Worm (Caenorhabditis elegans) whole organism, young adult: ENCODE data around the gene F19G12.1.

Experiments used
- B0019.2 ChIP-seq: fragments of 200-800 bp; sonication (Bioruptor generic); conservative IDR thresholded peaks from 2 replicates; pipeline ENCODE4 v1.3.6; 2022; ENCODE audit warnings: missing genetic modification reagents, missing genetic modification characterization, missing compliant biosample characterization
- D2030.7 ChIP-seq: fragments of 200-800 bp; sonication (Bioruptor generic); IDR thresholded peaks from 2 replicates; pipeline ENCODE4 v1.3.6; 2022; ENCODE audit warnings: missing genetic modification reagents, missing genetic modification characterization, missing compliant biosample characterization
- F52B5.7 ChIP-seq: sonication (generic microtip); optimal IDR thresholded peaks from 2 replicates; lab custom pipeline; 2016; ENCODE audit warnings: mild to moderate bottlenecking, missing genetic modification characterization, missing compliant biosample characterization
- K11D2.4 ChIP-seq: fragments of 200-800 bp; sonication (Bioruptor generic); IDR thresholded peaks from 2 replicates; pipeline ENCODE4 v1.3.6; 2022; ENCODE audit warnings: missing genetic modification reagents, missing genetic modification characterization, missing compliant biosample characterization
- K12H6.12 ChIP-seq: fragments of 200-800 bp; sonication (Bioruptor generic); optimal IDR thresholded peaks from 2 replicates; lab custom pipeline; 2018; ENCODE audit warnings: mild to moderate bottlenecking, missing genetic modification characterization, missing compliant biosample characterization
- Y56A3A.18 ChIP-seq: fragments of 200-800 bp; sonication (Bioruptor generic); IDR thresholded peaks from 2 replicates; pipeline ENCODE4 v1.3.6; 2022; ENCODE audit warnings: missing genetic modification reagents, missing genetic modification characterization, missing compliant biosample characterization
- atf-7 ChIP-seq: sonication (generic microtip); optimal IDR thresholded peaks from 2 replicates; lab custom pipeline; 2017; ENCODE audit warnings: mild to moderate bottlenecking, missing genetic modification characterization, missing compliant biosample characterization
- cebp-1 ChIP-seq, 2 experiments: fragments of 200-800 bp in 1 of 2; sonication (Bioruptor generic) in 1 of 2; sonication (generic microtip) in 1 of 2; IDR thresholded peaks in 1 of 2; optimal IDR thresholded peaks in 1 of 2; 2 replicates each; pipeline versions ENCODE4 v1.3.6 to Lab custom; 2017 to 2022; ENCODE audit warnings: missing compliant biosample characterization in 2 of 2, missing genetic modification characterization in 2 of 2, mild to moderate bottlenecking in 1 of 2, missing genetic modification reagents in 1 of 2, moderate library complexity in 1 of 2
- ceh-58 ChIP-seq: fragments of 200-800 bp; sonication (Bioruptor generic); IDR thresholded peaks from 2 replicates; pipeline ENCODE4 v1.3.6; 2022; ENCODE audit warnings: missing genetic modification characterization, missing compliant biosample characterization
- ceh-91 ChIP-seq: fragments of 200-800 bp; sonication (Bioruptor generic); IDR thresholded peaks from 2 replicates; pipeline ENCODE4 v1.3.6; 2022; ENCODE audit warnings: missing genetic modification reagents, missing genetic modification characterization, missing compliant biosample characterization
- dpff-1 ChIP-seq: sonication (generic microtip); optimal IDR thresholded peaks from 2 replicates; lab custom pipeline; 2017; ENCODE audit warnings: mild to moderate bottlenecking, missing genetic modification characterization, missing compliant biosample characterization
- dpl-1 ChIP-seq: fragments of 150-350 bp; optimal IDR thresholded peaks from 2 replicates; lab custom pipeline; 2014; ENCODE audit warnings: missing biosample characterization, missing genetic modification reagents, missing genetic modification characterization
- efl-1 ChIP-seq: fragments of 150-350 bp; optimal IDR thresholded peaks from 2 replicates; lab custom pipeline; 2014; ENCODE audit warnings: missing biosample characterization, missing genetic modification reagents, missing genetic modification characterization
- hlh-12 ChIP-seq: sonication (generic microtip); optimal IDR thresholded peaks from 2 replicates; lab custom pipeline; 2016; ENCODE audit warnings: missing genetic modification characterization, missing compliant biosample characterization
- hmg-1.2 ChIP-seq: fragments of 200-800 bp; sonication (Bioruptor generic); IDR thresholded peaks from 2 replicates; pipeline ENCODE4 v1.3.6; 2022; ENCODE audit warnings: missing genetic modification reagents, missing genetic modification characterization, missing compliant biosample characterization
- lag-1 ChIP-seq: fragments of 200-800 bp; sonication (Bioruptor generic); IDR thresholded peaks from 2 replicates; pipeline ENCODE4 v1.3.6; 2022; ENCODE audit warnings: missing genetic modification reagents, missing genetic modification characterization, missing compliant biosample characterization
- lin-26 ChIP-seq: fragments of 200-800 bp; sonication (Bioruptor generic); IDR thresholded peaks from 2 replicates; pipeline ENCODE4 v1.3.6; 2022; ENCODE audit warnings: missing genetic modification reagents, missing genetic modification characterization, missing compliant biosample characterization
- lin-35 ChIP-seq, 3 experiments: fragments of 150-350 bp in 2 of 3; sonication (generic microtip) in 1 of 3; optimal IDR thresholded peaks; 2 replicates each; lab custom pipeline; 2014 to 2018; ENCODE audit warnings: missing biosample characterization in 3 of 3, missing genetic modification characterization in 3 of 3, missing genetic modification reagents in 3 of 3
- lin-40 ChIP-seq: sonication (generic microtip); optimal IDR thresholded peaks from 2 replicates; lab custom pipeline; 2016; ENCODE audit warnings: missing genetic modification characterization, mild to moderate bottlenecking, missing compliant biosample characterization, missing genotype, missing genetic modification reagents
- lir-1 ChIP-seq: fragments of 200-800 bp; sonication (Bioruptor generic); conservative IDR thresholded peaks from 2 replicates; pipeline ENCODE4 v1.3.6; 2022; ENCODE audit warnings: missing genetic modification reagents, missing genetic modification characterization, missing compliant biosample characterization
- lsy-27 ChIP-seq: sonication (generic microtip); optimal IDR thresholded peaks from 2 replicates; lab custom pipeline; 2017; ENCODE audit warnings: missing genetic modification characterization, mild to moderate bottlenecking, missing compliant biosample characterization, antibody characterized with exemption, missing genotype, borderline replicate concordance; ENCODE audit not compliant: insufficient read depth
- madf-8 ChIP-seq: fragments of 200-800 bp; sonication (Bioruptor generic); conservative IDR thresholded peaks from 2 replicates; pipeline ENCODE4 v1.3.6; 2022; ENCODE audit warnings: missing genetic modification reagents, missing genetic modification characterization, missing compliant biosample characterization
- mel-28 ChIP-seq: sonication (generic microtip); optimal IDR thresholded peaks from 2 replicates; lab custom pipeline; 2016; ENCODE audit warnings: borderline replicate concordance, mild to moderate bottlenecking, missing genetic modification characterization, missing compliant biosample characterization
- mes-4 ChIP-seq: sonication (generic microtip); optimal IDR thresholded peaks from 2 replicates; lab custom pipeline; 2016; ENCODE audit warnings: missing genotype, missing genetic modification characterization, missing compliant biosample characterization
- nfya-1 ChIP-seq: sonication (generic microtip); optimal IDR thresholded peaks from 2 replicates; lab custom pipeline; 2017; ENCODE audit warnings: antibody characterized with exemption, missing compliant biosample characterization, missing genetic modification characterization, borderline replicate concordance; ENCODE audit not compliant: insufficient read depth
- nfyb-1 ChIP-seq: fragments of 200-800 bp; sonication (Bioruptor generic); IDR thresholded peaks from 2 replicates; pipeline ENCODE4 v1.3.6; 2022; ENCODE audit warnings: missing genetic modification reagents, missing genetic modification characterization, missing compliant biosample characterization
- pha-4 ChIP-seq: fragments of 150-350 bp; sonication (generic microtip); optimal IDR thresholded peaks from 2 replicates; lab custom pipeline; 2014; ENCODE audit warnings: missing biosample characterization, missing genetic modification reagents, missing genetic modification characterization
- sea-2 ChIP-seq: fragments of 200-800 bp; sonication (Bioruptor generic); IDR thresholded peaks from 2 replicates; pipeline ENCODE4 v1.3.6; 2022; ENCODE audit warnings: missing genetic modification characterization, missing compliant biosample characterization
- somi-1 ChIP-seq: fragments of 200-800 bp; sonication (Bioruptor generic); optimal IDR thresholded peaks from 2 replicates; lab custom pipeline; 2018; ENCODE audit warnings: mild to moderate bottlenecking, missing genetic modification characterization, missing compliant biosample characterization
- tbx-9 ChIP-seq: sonication (generic microtip); optimal IDR thresholded peaks from 2 replicates; lab custom pipeline; 2016; ENCODE audit warnings: borderline replicate concordance, missing genetic modification characterization, inconsistent platforms, missing compliant biosample characterization
- unc-62 ChIP-seq: fragments of 150-350 bp; optimal IDR thresholded peaks from 2 replicates; lab custom pipeline; 2014; ENCODE audit warnings: missing biosample characterization, missing genetic modification reagents, missing genetic modification characterization
- xnd-1 ChIP-seq: sonication (generic microtip); optimal IDR thresholded peaks from 2 replicates; lab custom pipeline; 2016; ENCODE audit warnings: missing genotype, missing genetic modification reagents, missing genetic modification characterization, missing compliant biosample characterization
- zim-3 ChIP-seq: sonication (generic microtip); optimal IDR thresholded peaks from 2 replicates; lab custom pipeline; 2017; ENCODE audit warnings: mild to moderate bottlenecking, missing genetic modification characterization, moderate library complexity, missing compliant biosample characterization
- ztf-26 ChIP-seq: sonication (generic microtip); optimal IDR thresholded peaks from 2 replicates; lab custom pipeline; 2017; ENCODE audit warnings: missing genetic modification characterization, missing compliant biosample characterization
- ztf-6 ChIP-seq: fragments of 200-800 bp; sonication (Bioruptor generic); IDR thresholded peaks from 2 replicates; pipeline ENCODE4 v1.3.6; 2022; ENCODE audit warnings: missing genetic modification reagents, missing genetic modification characterization, missing compliant biosample characterization

Gene F19G12.1

DNA sequence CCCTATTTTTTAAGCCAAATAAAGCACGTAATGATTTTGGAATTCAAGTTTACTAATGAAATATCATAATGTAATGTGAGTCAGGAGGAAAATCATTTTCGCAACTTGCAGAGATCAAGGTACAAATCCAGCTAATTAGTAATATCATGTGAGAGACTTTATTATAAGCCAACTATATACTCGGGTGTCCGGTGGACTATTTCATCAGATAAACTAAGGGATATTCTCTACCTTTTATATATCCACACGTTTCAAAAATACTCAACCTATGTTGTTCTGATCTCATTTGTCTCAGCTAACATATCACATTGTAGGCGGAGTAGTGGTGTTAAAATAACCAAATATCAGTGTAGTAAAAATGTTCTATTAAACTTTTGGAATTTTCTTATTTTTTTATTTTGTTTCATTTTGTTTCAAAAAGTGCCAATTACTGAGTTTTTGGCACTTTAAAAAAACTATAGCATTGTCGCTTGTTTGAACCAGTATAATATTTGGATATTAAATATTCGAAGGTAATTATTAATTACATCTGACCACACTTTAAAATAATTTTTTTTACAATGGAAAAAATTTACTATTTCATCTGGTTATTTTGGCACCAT lies 41.3 kb upstream of the F19G12.1 start (continued):
- TF ChIP-seq dpff-1: no peak
- peak; percentile 93 for TF ChIP-seq nfyb-1 (GFP tag; lab: Robert Waterston, UW)

DNA sequence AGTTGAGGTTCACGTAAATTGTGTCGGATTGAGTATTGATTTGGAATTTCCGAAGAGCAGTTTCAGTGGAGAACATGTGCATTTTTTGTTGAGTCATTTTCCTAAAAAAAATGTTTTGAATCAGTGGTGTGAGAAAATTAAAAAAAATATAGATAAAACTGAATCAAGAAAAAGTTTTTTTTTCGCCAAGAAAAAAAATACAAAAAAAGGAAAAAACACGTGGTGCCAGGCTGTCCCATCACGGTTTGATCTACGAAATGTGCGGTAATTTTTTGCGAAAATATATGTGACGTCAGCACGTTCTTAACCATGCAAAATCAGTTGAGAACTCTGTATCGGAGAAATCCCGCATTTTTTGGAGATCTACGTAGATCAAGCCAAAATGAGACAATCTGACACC lies 36.9 kb upstream of the F19G12.1 start, which contains the start of gene F56C3.9:
Gene F56C3.9 (minus strand): TSS at position 101 of the 400 bp plus-strand sequence.
- TF ChIP-seq nfyb-1 (GFP tag; lab: Robert Waterston, UW) (no peak), efl-1 (GFP tag; lab: Kevin White, UChicago) (no peak), Y56A3A.18 (GFP tag; lab: Robert Waterston, UW) (no peak), cebp-1 (GFP tag; IDR thresholded peaks at IDR 0.05; lab: Robert Waterston, UW) (no peak), cebp-1 (tag; optimal IDR thresholded peaks at IDR 0.05; lab: Kevin White, UChicago) (no peak)

ce11 chrX:1394437-1394836 lies 36.4 kb upstream of the F19G12.1 start:
- no peak for TF ChIP-seq lsy-27 (tag; lab: Kevin White, UChicago)
- no peak for TF ChIP-seq nfya-1 (tag; lab: Kevin White, UChicago)
- TF ChIP-seq lin-26: no peak
- no peak for TF ChIP-seq sea-2 (GFP tag; lab: Robert Waterston, UW)
- TF ChIP-seq pha-4 (tag; lab: Kevin White, UChicago): no peak
- TF ChIP-seq hmg-1.2 (GFP tag; lab: Robert Waterston, UW): no peak
- TF ChIP-seq D2030.7: no peak
- TF ChIP-seq ceh-91: no peak
- no peak for TF ChIP-seq K11D2.4 (GFP tag; lab: Robert Waterston, UW)
- no peak for TF ChIP-seq mel-28 (tag; lab: Kevin White, UChicago)
- no peak for TF ChIP-seq Y56A3A.18 (GFP tag; lab: Robert Waterston, UW)
- TF ChIP-seq mes-4: no peak
- TF ChIP-seq nfyb-1 (GFP tag; lab: Robert Waterston, UW): no peak

DNA sequence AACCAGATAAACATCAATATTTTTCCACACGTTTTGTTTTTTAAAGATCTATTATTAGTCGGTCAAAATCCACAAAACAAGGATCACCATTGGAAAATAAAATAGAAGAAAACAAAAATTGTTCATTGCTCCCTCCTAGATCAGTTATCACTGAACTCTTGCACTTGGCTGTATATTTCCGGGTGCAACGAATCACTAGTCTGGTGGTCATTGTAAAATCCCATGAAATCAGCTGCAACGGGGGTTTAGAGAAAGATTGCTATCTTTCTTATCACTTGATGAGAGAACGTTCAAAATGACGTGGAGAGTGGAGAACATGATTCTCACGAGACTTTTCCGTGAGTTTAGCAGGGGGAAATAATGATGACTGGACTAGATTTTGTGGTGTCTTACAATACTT lies 35.0 kb upstream of the F19G12.1 start:
- peak; percentile 51 for TF ChIP-seq atf-7
- TF ChIP-seq lin-40 (tag; lab: Kevin White, UChicago): peak; percentile 27
- TF ChIP-seq F52B5.7 (tag; lab: Kevin White, UChicago): no peak
- TF ChIP-seq cebp-1 (GFP tag; IDR thresholded peaks at IDR 0.05; lab: Robert Waterston, UW): no peak
- TF ChIP-seq cebp-1 (tag; optimal IDR thresholded peaks at IDR 0.05; lab: Kevin White, UChicago): peak; percentile 32
- peak; percentile 38 for TF ChIP-seq somi-1 (GFP tag; lab: Kevin White, UChicago)
- TF ChIP-seq ceh-58 (GFP tag; lab: Robert Waterston, UW): no peak
- TF ChIP-seq dpl-1 (GFP tag; lab: Kevin White, UChicago): no peak
- TF ChIP-seq lir-1 (GFP tag; lab: Robert Waterston, UW): 0 out of 2 replicates have a peak, but pooled peaks have one; percentile 8
- 0 out of 2 replicates have a peak, but pooled peaks have one; percentile 32 for TF ChIP-seq K11D2.4 (GFP tag; lab: Robert Waterston, UW)
- peak; percentile 30 for TF ChIP-seq K12H6.12
- TF ChIP-seq lin-35 (GFP tag; optimal IDR thresholded peaks at IDR 0.05; lab: Kevin White, UChicago): no peak

- no peak for TF ChIP-seq hlh-12 (tag; lab: Kevin White, UChicago)
- TF ChIP-seq lag-1 (GFP tag; lab: Robert Waterston, UW): no peak
- no peak for TF ChIP-seq ztf-6 (GFP tag; lab: Robert Waterston, UW)
- no peak for TF ChIP-seq zim-3 (tag; lab: Kevin White, UChicago)
- TF ChIP-seq B0019.2 (GFP tag; lab: Robert Waterston, UW): no peak
- no peak for TF ChIP-seq tbx-9 (tag; lab: Kevin White, UChicago)
- no peak for TF ChIP-seq unc-62 (GFP tag; lab: Kevin White, UChicago)
- peak; percentile 30 for TF ChIP-seq xnd-1
- no peak for TF ChIP-seq lin-40 (tag; lab: Kevin White, UChicago)
- 0 out of 2 replicates have a peak, but pooled peaks have one; percentile 32 for TF ChIP-seq madf-8
- TF ChIP-seq efl-1 (GFP tag; lab: Kevin White, UChicago): peak; percentile 51
- TF ChIP-seq ztf-26 (tag; lab: Kevin White, UChicago): no peak
Measured at ce11 chrX:1397516-1397915, 33.3 kb upstream of the F19G12.1 start, which contains the start of gene H39E20.1. Gene H39E20.1, minus strand, starts transcription at chrX:1397616.
